Worm (Caenorhabditis elegans): ENCODE data around the gene unc-129.
A peak's percentile ranks its signal among the peaks of the same experiment; 100 is the strongest.

Gene unc-129

DNA sequence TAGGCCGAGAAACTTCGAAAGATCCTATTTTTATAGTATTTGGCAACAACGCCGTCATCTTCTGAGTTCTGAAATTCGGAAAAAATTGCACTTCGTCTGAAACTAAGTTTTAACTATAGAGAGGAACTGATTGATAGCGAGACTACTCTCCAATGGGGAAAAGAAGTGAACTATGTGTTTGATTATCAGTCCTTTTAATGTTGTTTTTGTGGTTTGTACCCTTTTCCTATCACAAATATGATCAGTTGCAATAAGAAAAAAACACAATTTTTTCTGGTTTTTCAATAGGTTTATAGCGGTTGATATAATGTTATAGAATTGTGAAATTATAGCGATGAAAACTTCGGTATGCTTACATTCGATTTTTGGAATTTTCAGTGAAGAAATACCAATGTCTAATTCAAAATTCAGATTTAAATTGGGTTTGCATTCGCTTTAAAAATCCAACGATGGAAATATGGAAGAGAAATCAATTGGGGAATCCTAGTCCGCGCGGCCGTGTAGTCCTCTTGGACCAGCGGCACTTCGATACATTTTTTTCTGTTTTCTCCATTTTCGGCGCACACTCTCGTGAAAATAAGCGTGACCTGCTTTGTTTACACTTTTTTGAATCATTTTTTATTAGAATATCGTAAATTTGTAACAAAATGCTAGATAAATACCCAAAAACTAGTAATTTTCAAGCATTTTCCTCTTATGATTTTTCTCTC is 31.8 kb downstream of the unc-129 start, which contains the start of gene C53B4.3 (continued):
- TF ChIP-seq pha-4 (GFP tag; IDR thresholded peaks at IDR 0.05) (no peak), pha-4 (tag; optimal IDR thresholded peaks at IDR 0.05) (peak; percentile 48), fkh-10 (GFP tag; optimal IDR thresholded peaks at IDR 0.05) (no peak), Y5F2A.4 (GFP tag; optimal IDR thresholded peaks at IDR 0.05) (no peak), zag-1 (tag; optimal IDR thresholded peaks at IDR 0.05) (no peak), duxl-1 (tag; optimal IDR thresholded peaks at IDR 0.05; ENCODE audit: poor library complexity) (peak; percentile 57), dmd-9 (GFP tag; IDR thresholded peaks at IDR 0.05) (peak; percentile 91), nhr-28 (tag; optimal IDR thresholded peaks at IDR 0.05) (peak; percentile 75), zfp-2 (tag; optimal IDR thresholded peaks at IDR 0.05) (no peak), egl-27 (tag; optimal IDR thresholded peaks at IDR 0.05) (no peak), dmd-6 (GFP tag; IDR thresholded peaks at IDR 0.05) (peak; percentile 64), lsy-2 (tag; optimal IDR thresholded peaks at IDR 0.05) (peak in 1 of 2 experiments; percentile 79), mdl-1 (tag; optimal IDR thresholded peaks at IDR 0.05) (peak in 1 of 2 experiments; percentile 32), gei-8 (GFP tag; optimal IDR thresholded peaks at IDR 0.05) (no peak), ZK337.2 (GFP tag; IDR thresholded peaks at IDR 0.05) (peak; percentile 90), F49E8.2 (tag; optimal IDR thresholded peaks at IDR 0.05; ENCODE audit: borderline replicate concordance) (peak; percentile 46), T26A8.4 (GFP tag; IDR thresholded peaks at IDR 0.05) (no peak), nhr-10 (tag; optimal IDR thresholded peaks at IDR 0.05) (no peak), rbr-2 (tag; optimal IDR thresholded peaks at IDR 0.05) (peak; percentile 59), aha-1 (tag) (peak; percentile 87), lin-39 (tag; optimal IDR thresholded peaks at IDR 0.05) (no peak), tag-97 (GFP tag; IDR thresholded peaks at IDR 0.05) (no peak), egl-43 (GFP tag; IDR thresholded peaks at IDR 0.05) (no peak), hif-1 (tag; optimal IDR thresholded peaks at IDR 0.05) (peak in 1 of 2 experiments; percentile 77), mxl-2 (GFP tag; conservative IDR thresholded peaks at IDR 0.05) (no peak), ctbp-1 (GFP tag; IDR thresholded peaks at IDR 0.05) (0 out of 2 replicates have a peak, but pooled peaks have one; percentile 38), ama-1 (optimal IDR thresholded peaks at IDR 0.05) (no peak), pqm-1 (tag; optimal IDR thresholded peaks at IDR 0.05) (peak; percentile 73), T20F7.1 (GFP tag; optimal IDR thresholded peaks at IDR 0.05) (peak; percentile 56), dpl-1 (GFP tag; optimal IDR thresholded peaks at IDR 0.05) (peak; percentile 63), mep-1 (tag; optimal IDR thresholded peaks at IDR 0.05) (peak; percentile 49), mes-2 (tag; optimal IDR thresholded peaks at IDR 0.05; ENCODE audit: poor library complexity, severe bottlenecking) (peak; percentile 98), set-16 (GFP tag; IDR thresholded peaks at IDR 0.05) (no peak), unc-130 (GFP tag; optimal IDR thresholded peaks at IDR 0.05) (peak; percentile 85), snpc-1.2 (GFP tag; IDR thresholded peaks at IDR 0.05) (peak; percentile 31; the same call in 1 of the 2 replicates)

DNA sequence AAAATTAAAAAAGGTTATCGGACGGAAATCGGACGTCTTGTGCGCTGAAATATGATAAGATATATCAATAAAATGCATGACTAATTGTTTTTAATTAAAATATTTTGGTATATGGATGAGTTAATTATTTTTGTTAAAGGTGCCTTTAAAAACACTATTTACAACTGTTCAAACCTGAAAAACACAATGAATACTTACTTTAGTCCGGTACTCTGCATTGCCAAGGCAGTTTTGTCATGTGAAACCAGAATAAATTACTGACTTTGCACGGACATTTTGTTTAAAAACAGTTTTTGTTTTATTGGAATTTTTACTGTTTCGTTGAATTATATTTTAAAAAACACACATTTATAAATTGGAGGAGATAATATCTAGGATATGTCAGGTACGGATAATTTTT is 37.2 kb downstream of the unc-129 start, which contains the start of gene suex-2:
TSS of gene suex-2 (plus strand) at position 301 of the 400 bp plus-strand sequence.
- no peak for TF ChIP-seq Y5F2A.4 (GFP tag; optimal IDR thresholded peaks at IDR 0.05)
- TF ChIP-seq aha-1 (tag), result peak; percentile 8

DNA sequence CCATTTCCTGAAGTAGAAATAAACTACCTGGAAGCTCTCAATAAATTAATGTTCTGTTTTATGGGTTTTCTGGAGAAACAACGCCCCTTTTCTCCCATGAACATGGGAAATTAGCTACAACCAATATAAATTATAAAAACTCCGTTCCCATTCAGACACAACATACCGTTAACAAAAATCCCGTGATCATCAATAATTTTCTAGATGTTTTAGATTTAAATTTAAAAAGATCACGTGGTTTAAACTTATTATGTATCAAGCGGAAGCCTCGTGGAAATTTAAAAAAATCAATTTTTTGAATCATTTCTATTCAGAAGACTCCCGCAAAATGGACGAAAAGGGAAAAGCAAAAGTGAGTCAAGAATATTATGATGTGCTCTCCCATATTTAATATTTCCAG is 39.3 kb downstream of the unc-129 start, which contains the start of gene C53B4.2:
TSS of gene C53B4.2 (plus strand) at position 301 of the 400 bp plus-strand sequence.
- no peak for TF ChIP-seq fkh-10 (GFP tag; optimal IDR thresholded peaks at IDR 0.05)
- no peak for TF ChIP-seq skn-1 (tag; optimal IDR thresholded peaks at IDR 0.05)
- no peak for TF ChIP-seq nhr-48 (tag; optimal IDR thresholded peaks at IDR 0.05)

Data from whole organism, L4 larva.